Worm (Caenorhabditis elegans): ENCODE data around the gene ocr-3.

ocr-3 gene

ce11 chrX:15200720-15201119, 32.2 kb downstream of the ocr-3 start:
- no peak for TF ChIP-seq unc-62 (GFP tag; optimal IDR thresholded peaks at IDR 0.05)

ce11 chrX:15213182-15213829, 44.8 kb downstream of the ocr-3 start, which contains the start of the genes H03A11.13 and famk-1:
Gene H03A11.13, minus strand, starts transcription at chrX:15213232.
Gene famk-1, minus strand, starts transcription at chrX:15213259.
- no peak for TF ChIP-seq unc-62 (GFP tag; optimal IDR thresholded peaks at IDR 0.05)

- no peak for TF ChIP-seq unc-62 (GFP tag; optimal IDR thresholded peaks at IDR 0.05)
These were observed 46.7 kb downstream of the ocr-3 start for ce11 chrX:15215272-15215671.

ce11 chrX:15221107-15221506, 52.6 kb downstream of the ocr-3 start:
- TF ChIP-seq unc-62 (GFP tag; optimal IDR thresholded peaks at IDR 0.05), result no peak

ce11 chrX:15221865-15222551, 53.5 kb downstream of the ocr-3 start:
- no peak for TF ChIP-seq unc-62 (GFP tag; optimal IDR thresholded peaks at IDR 0.05)

ce11 chrX:15222789-15223188, 54.3 kb downstream of the ocr-3 start:
- no peak for TF ChIP-seq unc-62 (GFP tag; optimal IDR thresholded peaks at IDR 0.05)

All from whole organism, dauer.